Fruit fly (Drosophila melanogaster): Measurements from ENCODE around the gene CG6508.

The CG6508 gene

dm6 chr2L:10818807-10819206 is at the start of gene CG6508:
CG6508 (plus strand) TSS chr2L:10819107.
- TF ChIP-seq Camta (GFP tag; optimal IDR thresholded peaks at IDR 0.05), result no peak
- no peak for TF ChIP-seq chinmo (GFP tag; IDR thresholded peaks at IDR 0.05; ENCODE audit: partially characterized antibody)

DNA sequence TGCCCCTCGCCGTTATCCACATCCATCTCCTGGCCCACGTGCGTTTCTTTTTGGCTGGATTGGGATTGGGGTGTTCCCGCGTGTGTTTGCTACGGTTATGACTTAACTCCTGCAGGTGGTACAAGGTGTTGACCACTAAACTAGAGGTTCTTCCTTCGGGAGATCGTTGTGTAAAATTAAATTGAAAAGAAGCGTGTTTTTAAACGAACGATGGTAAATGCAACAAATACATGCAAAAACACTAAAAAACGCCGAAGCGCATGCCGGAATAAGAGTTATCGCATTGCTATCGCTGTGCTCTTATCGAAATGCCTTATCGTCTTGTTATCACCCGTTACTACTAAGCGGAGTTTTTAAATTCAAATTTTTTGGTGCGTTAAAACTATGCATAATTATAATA is 49.2 kb upstream of the CG6508 start, which contains the start of gene CG6724:
TSS of gene CG6724 (minus strand) at position 245 of the 400 bp plus-strand sequence.
- TF ChIP-seq Sin3A (optimal IDR thresholded peaks at IDR 0.05) (peak; percentile 46), dysf (GFP tag; IDR thresholded peaks at IDR 0.05) (no peak), Ets97D (GFP tag; optimal IDR thresholded peaks at IDR 0.05) (peak; percentile 55), Sry-δ (GFP tag; optimal IDR thresholded peaks at IDR 0.05) (peak; percentile 80), chinmo (GFP tag; IDR thresholded peaks at IDR 0.05; ENCODE audit: partially characterized antibody) (0 out of 4 replicates have a peak, but pooled peaks have one; percentile 51), HLH4C (GFP tag; IDR thresholded peaks at IDR 0.05; ENCODE audit: partially characterized antibody) (peak; percentile 88), unc-4 (GFP tag; IDR thresholded peaks at IDR 0.05; ENCODE audit: partially characterized antibody) (peak; percentile 61), Scr (GFP tag; IDR thresholded peaks at IDR 0.05; ENCODE audit: partially characterized antibody) (peak; percentile 68), CoRest (tag; optimal IDR thresholded peaks at IDR 0.05) (peak; percentile 4), CG17612 (GFP tag; IDR thresholded peaks at IDR 0.05) (no peak), stwl (tag; optimal IDR thresholded peaks at IDR 0.05) (peak; percentile 87), CG4617 (GFP tag; optimal IDR thresholded peaks at IDR 0.05; ENCODE audit: borderline replicate concordance) (peak; percentile 69), trem (tag; optimal IDR thresholded peaks at IDR 0.05) (peak; percentile 50), dm (GFP tag; optimal IDR thresholded peaks at IDR 0.05) (peak; percentile 90), ato (GFP tag; IDR thresholded peaks at IDR 0.05; ENCODE audit: partially characterized antibody) (peak; percentile 71), kay (GFP tag; optimal IDR thresholded peaks at IDR 0.05) (no peak), Six4 (GFP tag; optimal IDR thresholded peaks at IDR 0.05) (no peak), CG4282 (GFP tag; optimal IDR thresholded peaks at IDR 0.05) (no peak), hbn (GFP tag; IDR thresholded peaks at IDR 0.05; ENCODE audit: partially characterized antibody) (peak; percentile 39; the same call in 1 of the 2 replicates), CG6254 (GFP tag; optimal IDR thresholded peaks at IDR 0.05) (no peak), BEAF-32 (GFP tag; optimal IDR thresholded peaks at IDR 0.05) (peak; percentile 65), zen2 (GFP tag; IDR thresholded peaks at IDR 0.05; ENCODE audit: partially characterized antibody) (0 out of 3 replicates have a peak, but pooled peaks have one; percentile 46), maf-S (GFP tag; optimal IDR thresholded peaks at IDR 0.05) (no peak), CG6791 (GFP tag; IDR thresholded peaks at IDR 0.05; ENCODE audit: partially characterized antibody) (peak; percentile 76), YL-1 (GFP tag; optimal IDR thresholded peaks at IDR 0.05) (peak; percentile 54), Dp (GFP tag; optimal IDR thresholded peaks at IDR 0.05) (peak; percentile 88), CG13287 (GFP tag; IDR thresholded peaks at IDR 0.05; ENCODE audit: partially characterized antibody) (peak; percentile 80), bbx (GFP tag; IDR thresholded peaks at IDR 0.05; ENCODE audit: partially characterized antibody) (peak; percentile 88), vnd (GFP tag; IDR thresholded peaks at IDR 0.05; ENCODE audit: partially characterized antibody) (peak; percentile 46; the same call in 2 of the 3 replicates), inv (GFP tag; IDR thresholded peaks at IDR 0.05; ENCODE audit: partially characterized antibody) (peak; percentile 50), CG8765 (GFP tag; IDR thresholded peaks at IDR 0.05) (no peak), CG12659 (GFP tag; optimal IDR thresholded peaks at IDR 0.05) (peak; percentile 11), Hsf (GFP tag; optimal IDR thresholded peaks at IDR 0.05) (no peak), amos (GFP tag; IDR thresholded peaks at IDR 0.05; ENCODE audit: partially characterized antibody) (peak; percentile 71), CG34422 (GFP tag; IDR thresholded peaks at IDR 0.05) (peak; percentile 14; the same call in 1 of the 3 replicates), CG15514 (GFP tag; optimal IDR thresholded peaks at IDR 0.05) (peak; percentile 32), Bgb (GFP tag; IDR thresholded peaks at IDR 0.05; ENCODE audit: partially characterized antibody) (peak; percentile 81), tna (GFP tag; IDR thresholded peaks at IDR 0.05; ENCODE audit: partially characterized antibody) (peak; percentile 74), CG11504 (tag; optimal IDR thresholded peaks at IDR 0.05) (no peak), Max (GFP tag; optimal IDR thresholded peaks at IDR 0.05) (peak; percentile 25), pzg (GFP tag; optimal IDR thresholded peaks at IDR 0.05) (peak; percentile 77), HmgZ (tag; optimal IDR thresholded peaks at IDR 0.05) (peak; percentile 53), gfzf (GFP tag; optimal IDR thresholded peaks at IDR 0.05) (peak; percentile 84), CG34224 (GFP tag; IDR thresholded peaks at IDR 0.05; ENCODE audit: partially characterized antibody) (peak; percentile 40; the same call in 1 of the 3 replicates), CG17186 (GFP tag; optimal IDR thresholded peaks at IDR 0.05) (peak; percentile 65)
